Worm (Caenorhabditis elegans): Measurements from ENCODE around the gene rtfo-1.

The rtfo-1 gene

DNA sequence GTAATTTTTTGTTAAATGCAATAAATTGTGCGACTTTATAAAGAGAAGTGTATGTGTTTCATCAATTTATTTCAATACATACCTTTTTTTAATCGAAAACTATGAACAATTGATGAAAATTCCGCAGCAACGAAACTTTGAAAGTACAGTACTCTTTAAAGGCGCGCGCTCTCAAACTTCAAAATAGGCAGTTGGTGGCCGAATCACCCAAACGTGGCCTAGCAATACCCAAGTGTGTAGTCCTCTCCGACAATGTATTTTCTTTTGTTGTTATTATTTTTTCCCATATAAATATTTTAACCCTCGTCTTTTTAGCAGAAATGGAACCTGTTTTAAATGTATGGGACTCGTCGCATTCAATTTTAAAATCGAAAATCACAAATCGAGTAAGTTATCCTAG, 45.9 kb downstream of the rtfo-1 start, which contains the start of gene C50F4.4:
Gene C50F4.4 (plus strand): TSS at position 267 of the 400 bp plus-strand sequence.
- TF ChIP-seq ceh-36 (tag; optimal IDR thresholded peaks at IDR 0.05) (no peak), hnd-1 (tag; optimal IDR thresholded peaks at IDR 0.05) (no peak), B0310.2 (tag; optimal IDR thresholded peaks at IDR 0.05) (no peak), pes-1 (GFP tag; IDR thresholded peaks at IDR 0.05) (no peak), hmg-4 (GFP tag; optimal IDR thresholded peaks at IDR 0.05) (no peak), aly-1 (tag; optimal IDR thresholded peaks at IDR 0.05) (no peak), sea-1 (GFP tag; conservative IDR thresholded peaks at IDR 0.05) (no peak), ets-7 (tag; optimal IDR thresholded peaks at IDR 0.05) (no peak), hmbx-1 (tag; optimal IDR thresholded peaks at IDR 0.05) (no peak), ceh-13 (GFP tag; optimal IDR thresholded peaks at IDR 0.05) (no peak), ama-1 (optimal IDR thresholded peaks at IDR 0.05) (no peak), tbx-37 (GFP tag; conservative IDR thresholded peaks at IDR 0.05) (no peak)

DNA sequence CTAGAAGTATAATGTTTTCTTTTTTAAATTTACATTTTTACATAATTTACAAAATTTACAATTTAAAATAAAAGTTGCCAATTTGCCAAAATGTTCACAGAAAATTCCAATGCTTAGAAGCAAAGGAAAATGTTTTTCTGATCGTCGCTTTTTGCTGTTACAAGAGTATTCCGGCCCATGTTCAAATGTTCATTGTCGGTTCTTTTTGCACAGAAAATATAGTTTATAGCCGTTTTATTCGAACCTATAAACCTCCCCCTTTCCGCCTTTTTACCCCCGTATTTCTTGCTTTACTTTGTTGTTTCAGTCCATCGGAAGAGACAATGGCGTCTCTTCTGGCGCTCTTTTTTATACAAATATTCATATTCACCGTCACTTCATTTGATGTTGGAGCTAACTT, 47.8 kb downstream of the rtfo-1 start, which contains the start of gene tag-329:
Gene tag-329 (plus strand): TSS at position 301 of the 400 bp plus-strand sequence.
- TF ChIP-seq F13C5.2 (tag; optimal IDR thresholded peaks at IDR 0.05), result no peak
- TF ChIP-seq tbx-37 (GFP tag; conservative IDR thresholded peaks at IDR 0.05), result no peak
- no peak for TF ChIP-seq ets-7 (tag; optimal IDR thresholded peaks at IDR 0.05)
- no peak for TF ChIP-seq ceh-13 (GFP tag; optimal IDR thresholded peaks at IDR 0.05)
- no peak for TF ChIP-seq B0310.2 (tag; optimal IDR thresholded peaks at IDR 0.05)
- no peak for TF ChIP-seq hmbx-1 (tag; optimal IDR thresholded peaks at IDR 0.05)
- TF ChIP-seq aly-1 (tag; optimal IDR thresholded peaks at IDR 0.05), result no peak
- TF ChIP-seq pes-1 (GFP tag; IDR thresholded peaks at IDR 0.05), result no peak
- no peak for TF ChIP-seq ceh-36 (tag; optimal IDR thresholded peaks at IDR 0.05)
- TF ChIP-seq hnd-1 (tag; optimal IDR thresholded peaks at IDR 0.05), result no peak
- no peak for TF ChIP-seq hmg-4 (GFP tag; optimal IDR thresholded peaks at IDR 0.05)
- no peak for TF ChIP-seq tra-4 (tag; optimal IDR thresholded peaks at IDR 0.05)
- TF ChIP-seq tbx-11 (GFP tag; IDR thresholded peaks at IDR 0.05), result no peak
- no peak for TF ChIP-seq scrt-1 (GFP tag; IDR thresholded peaks at IDR 0.05)
- no peak for TF ChIP-seq ama-1 (optimal IDR thresholded peaks at IDR 0.05)
- no peak for TF ChIP-seq flt-1 (GFP tag; IDR thresholded peaks at IDR 0.05)
- TF ChIP-seq sea-1 (GFP tag; conservative IDR thresholded peaks at IDR 0.05), result no peak

DNA sequence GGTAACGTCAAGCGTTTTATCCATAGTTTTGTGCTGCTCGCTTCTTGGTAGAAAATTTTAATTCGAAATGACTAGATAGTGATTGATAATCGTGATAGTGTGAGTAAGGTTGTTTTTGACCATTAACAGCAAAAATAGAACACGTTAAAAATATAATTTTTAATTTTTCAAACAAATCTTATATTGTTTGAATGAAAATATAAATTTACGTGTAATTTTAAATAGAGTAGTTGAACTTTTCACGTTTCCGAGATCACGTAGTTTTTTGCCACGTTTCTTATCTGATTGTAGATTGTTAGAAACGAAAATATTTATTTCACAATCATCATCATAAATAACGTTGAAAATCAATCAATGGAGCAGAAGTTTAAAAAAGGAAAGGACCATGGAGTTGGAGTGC, 51.0 kb downstream of the rtfo-1 start, which contains the start of the genes C50F4.10 and pfk-1.2:
Gene C50F4.10 (minus strand): TSS at position 101 of the 400 bp plus-strand sequence.
Gene pfk-1.2 (plus strand): TSS at position 325 of the 400 bp plus-strand sequence.
- no peak for TF ChIP-seq ama-1 (optimal IDR thresholded peaks at IDR 0.05)
- no peak for TF ChIP-seq scrt-1 (GFP tag; IDR thresholded peaks at IDR 0.05)
- TF ChIP-seq aly-1 (tag; optimal IDR thresholded peaks at IDR 0.05), result no peak
- no peak for TF ChIP-seq ceh-36 (tag; optimal IDR thresholded peaks at IDR 0.05)
- no peak for TF ChIP-seq ets-7 (tag; optimal IDR thresholded peaks at IDR 0.05)
- no peak for TF ChIP-seq B0310.2 (tag; optimal IDR thresholded peaks at IDR 0.05)
- no peak for TF ChIP-seq hmbx-1 (tag; optimal IDR thresholded peaks at IDR 0.05)
